Fruit fly (Drosophila melanogaster): ENCODE measurements around the gene CG32793.

dm6 chrX:2977857-2978473, 48.4 kb downstream of the CG32793 start:
- TF ChIP-seq psq (optimal IDR thresholded peaks at IDR 0.05), result no peak
- TF ChIP-seq usp (GFP tag; optimal IDR thresholded peaks at IDR 0.05), result no peak
- no peak for TF ChIP-seq Dll (optimal IDR thresholded peaks at IDR 0.05)
- TF ChIP-seq CG8478 (optimal IDR thresholded peaks at IDR 0.05), result no peak
- no peak for TF ChIP-seq EcR (GFP tag; optimal IDR thresholded peaks at IDR 0.05)
- no peak for TF ChIP-seq pan (optimal IDR thresholded peaks at IDR 0.05)

Measured in whole organism.